Worm (Caenorhabditis elegans): Measurements from ENCODE around the gene ZK470.1.

ZK470.1 gene

DNA sequence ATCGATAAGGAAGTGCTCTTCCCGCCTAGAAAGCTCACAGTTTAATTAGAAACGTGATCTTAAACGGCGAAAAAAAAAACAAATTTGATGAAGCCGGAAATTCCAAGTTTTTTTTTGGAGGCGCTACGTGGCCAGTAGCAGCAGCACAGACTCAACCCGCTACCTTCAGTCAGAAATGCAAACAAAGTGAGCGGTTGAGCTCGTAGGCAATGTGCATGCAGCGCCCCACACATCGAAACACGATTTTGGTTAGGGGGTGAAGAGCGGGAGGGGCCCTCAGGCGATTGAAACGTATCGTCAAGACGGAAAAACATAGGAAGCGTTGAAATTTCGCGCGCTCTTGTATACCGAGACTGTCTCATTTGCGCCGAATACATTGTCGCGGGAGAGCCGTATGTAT, 12.3 kb upstream of the ZK470.1 start:
- no peak for TF ChIP-seq cog-1 (tag; optimal IDR thresholded peaks at IDR 0.05)
- TF ChIP-seq flt-1 (GFP tag; IDR thresholded peaks at IDR 0.05) = 0 out of 2 replicates have a peak, but pooled peaks have one; percentile 29
- TF ChIP-seq ztf-29 (GFP tag; IDR thresholded peaks at IDR 0.05) = no peak
- 0 out of 2 replicates have a peak, but pooled peaks have one; percentile 10 for TF ChIP-seq T22C8.4 (GFP tag; IDR thresholded peaks at IDR 0.05)

DNA sequence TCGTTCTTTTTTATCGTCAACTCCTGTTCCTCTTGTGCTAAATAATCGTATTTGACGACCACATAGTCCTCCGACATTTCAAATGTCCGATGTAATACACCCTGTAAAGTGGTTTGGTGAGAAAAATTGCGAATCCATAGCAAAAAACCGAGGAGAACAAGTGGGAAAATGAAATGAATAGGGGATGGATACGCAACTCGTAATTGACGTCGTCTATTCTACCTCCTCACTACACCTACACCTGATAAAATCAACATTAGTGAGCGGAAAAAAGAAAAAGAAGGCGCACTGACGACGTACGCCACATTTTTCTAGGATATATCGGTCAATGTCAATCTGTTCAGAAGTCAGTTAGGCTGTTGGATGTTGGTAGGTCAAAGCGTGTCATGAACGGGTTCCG, 10.1 kb upstream of the ZK470.1 start, which contains the start of gene nck-1:
Gene nck-1, minus strand, starts transcription at position 101 of the 400 bp plus-strand sequence.
- TF ChIP-seq klf-2 (GFP tag; conservative IDR thresholded peaks at IDR 0.05) (no peak), ztf-29 (GFP tag; IDR thresholded peaks at IDR 0.05) (no peak), med-1 (GFP tag; optimal IDR thresholded peaks at IDR 0.05; ENCODE audit: insufficient read depth) (no peak), tab-1 (GFP tag; IDR thresholded peaks at IDR 0.05) (no peak), cog-1 (tag; optimal IDR thresholded peaks at IDR 0.05) (no peak)

DNA sequence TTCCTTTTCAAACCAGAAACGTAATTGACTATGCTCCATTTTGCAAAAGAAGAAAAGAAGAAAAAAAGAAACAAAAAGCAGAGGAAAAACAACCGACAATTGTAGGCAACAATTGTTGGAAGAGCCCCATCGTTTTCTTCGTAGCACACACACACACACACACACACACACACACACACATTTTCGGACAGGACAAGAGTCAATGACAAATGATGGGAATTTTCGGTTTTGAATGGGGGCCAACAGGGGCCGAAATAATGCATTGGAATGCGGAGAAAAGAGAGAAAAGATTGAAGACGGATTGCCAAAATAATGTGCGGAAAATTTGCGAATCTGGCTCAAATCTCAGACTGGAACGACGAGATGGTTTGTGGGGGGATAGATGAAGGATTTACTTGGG, 8.7 kb upstream of the ZK470.1 start:
- TF ChIP-seq ztf-23 (GFP tag; IDR thresholded peaks at IDR 0.05) (no peak), T22C8.4 (GFP tag; IDR thresholded peaks at IDR 0.05) (no peak), klf-2 (GFP tag; conservative IDR thresholded peaks at IDR 0.05) (no peak), ref-1 (GFP tag; conservative IDR thresholded peaks at IDR 0.05) (no peak), flt-1 (GFP tag; IDR thresholded peaks at IDR 0.05) (no peak), med-1 (GFP tag; optimal IDR thresholded peaks at IDR 0.05; ENCODE audit: insufficient read depth) (no peak), ztf-29 (GFP tag; IDR thresholded peaks at IDR 0.05) (no peak), cog-1 (tag; optimal IDR thresholded peaks at IDR 0.05) (no peak), tab-1 (GFP tag; IDR thresholded peaks at IDR 0.05) (no peak)

DNA sequence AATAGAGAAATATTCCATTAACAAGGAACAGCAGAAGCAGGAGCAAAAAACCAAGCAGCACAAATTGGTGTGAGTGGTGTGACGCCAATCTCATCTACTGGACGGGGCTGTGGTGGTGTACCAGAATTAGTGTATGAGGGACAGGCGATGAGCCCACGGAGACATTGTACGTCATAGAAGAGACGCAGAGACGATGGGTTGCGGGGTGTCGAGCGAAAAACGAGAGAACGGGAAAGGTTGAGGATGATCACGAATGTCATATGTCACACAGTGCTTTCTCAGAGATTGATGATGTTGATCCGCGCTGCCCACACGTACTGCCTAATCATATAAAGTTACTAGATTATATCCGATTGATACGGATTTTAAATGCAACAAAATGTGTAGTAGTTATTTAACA, 5.6 kb upstream of the ZK470.1 start:
- no peak for TF ChIP-seq tab-1 (GFP tag; IDR thresholded peaks at IDR 0.05)
- TF ChIP-seq ztf-23 (GFP tag; IDR thresholded peaks at IDR 0.05) = no peak
- no peak for TF ChIP-seq ztf-29 (GFP tag; IDR thresholded peaks at IDR 0.05)
- no peak for TF ChIP-seq cog-1 (tag; optimal IDR thresholded peaks at IDR 0.05)
- TF ChIP-seq klf-2 (GFP tag; conservative IDR thresholded peaks at IDR 0.05) = no peak
- no peak for TF ChIP-seq T22C8.4 (GFP tag; IDR thresholded peaks at IDR 0.05)
- TF ChIP-seq flt-1 (GFP tag; IDR thresholded peaks at IDR 0.05) = no peak
- TF ChIP-seq ref-1 (GFP tag; conservative IDR thresholded peaks at IDR 0.05) = no peak
- TF ChIP-seq med-1 (GFP tag; optimal IDR thresholded peaks at IDR 0.05; ENCODE audit: insufficient read depth) = no peak

DNA sequence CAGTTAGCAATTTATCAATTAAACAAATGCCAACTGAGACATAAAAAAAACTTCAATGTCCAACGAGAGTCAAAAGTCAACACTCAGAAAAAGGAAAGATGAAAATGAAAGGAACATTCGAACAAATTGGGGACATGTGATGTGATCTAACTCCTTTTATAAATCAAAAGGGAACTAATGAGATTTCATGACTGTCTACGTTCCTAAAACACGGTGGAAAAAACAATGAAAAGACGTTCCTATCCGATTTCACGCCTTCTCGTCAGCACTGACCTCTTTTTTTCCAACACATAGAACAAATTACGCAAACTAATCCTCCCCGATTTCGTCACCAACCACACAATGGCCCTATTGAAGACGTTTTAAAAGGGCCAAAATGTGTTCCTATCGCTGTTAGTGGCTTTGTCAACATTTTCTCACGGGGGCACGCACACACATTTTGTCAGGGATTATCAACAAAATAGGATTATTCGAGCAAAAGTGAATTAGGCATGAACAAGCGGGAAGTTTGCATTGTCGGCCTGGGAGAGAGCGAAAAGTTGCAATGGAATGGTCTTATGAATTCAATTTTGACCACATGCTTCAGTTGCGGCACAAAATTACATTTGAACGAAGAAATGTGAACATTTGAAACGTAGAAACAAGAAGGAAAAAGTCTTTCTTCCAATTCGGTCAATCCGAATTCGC, 4.2 kb upstream of the ZK470.1 start:
- TF ChIP-seq ztf-29 (GFP tag; IDR thresholded peaks at IDR 0.05) (no peak), flt-1 (GFP tag; IDR thresholded peaks at IDR 0.05) (no peak), ztf-23 (GFP tag; IDR thresholded peaks at IDR 0.05) (no peak), cog-1 (tag; optimal IDR thresholded peaks at IDR 0.05) (no peak), med-1 (GFP tag; optimal IDR thresholded peaks at IDR 0.05; ENCODE audit: insufficient read depth) (no peak), T22C8.4 (GFP tag; IDR thresholded peaks at IDR 0.05) (no peak), tab-1 (GFP tag; IDR thresholded peaks at IDR 0.05) (no peak), ref-1 (GFP tag; conservative IDR thresholded peaks at IDR 0.05) (no peak), klf-2 (GFP tag; conservative IDR thresholded peaks at IDR 0.05) (no peak)

DNA sequence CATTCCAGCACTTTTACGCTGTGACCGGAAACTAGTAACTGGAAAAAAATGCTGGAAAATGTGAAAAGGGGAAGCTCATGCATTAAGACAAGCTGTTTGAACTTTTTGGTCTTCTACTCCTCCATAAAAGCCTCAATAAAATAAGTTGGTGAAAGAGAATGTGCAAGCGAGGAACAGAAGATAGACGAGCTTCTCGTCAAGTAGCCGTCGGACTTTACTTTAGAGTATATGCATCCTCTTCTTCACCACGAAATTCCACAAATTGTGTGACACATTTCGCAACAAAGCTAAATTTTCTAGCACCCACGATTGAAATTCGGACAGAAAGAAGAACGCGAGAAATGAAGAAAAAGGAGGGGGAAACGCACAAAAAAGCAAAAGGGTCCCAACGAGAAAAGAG, 3.6 kb upstream of the ZK470.1 start:
- TF ChIP-seq med-1 (GFP tag; optimal IDR thresholded peaks at IDR 0.05; ENCODE audit: insufficient read depth) (no peak), ztf-23 (GFP tag; IDR thresholded peaks at IDR 0.05) (no peak), ref-1 (GFP tag; conservative IDR thresholded peaks at IDR 0.05) (no peak), ztf-29 (GFP tag; IDR thresholded peaks at IDR 0.05) (no peak), T22C8.4 (GFP tag; IDR thresholded peaks at IDR 0.05) (no peak), tab-1 (GFP tag; IDR thresholded peaks at IDR 0.05) (no peak), cog-1 (tag; optimal IDR thresholded peaks at IDR 0.05) (no peak), flt-1 (GFP tag; IDR thresholded peaks at IDR 0.05) (no peak), klf-2 (GFP tag; conservative IDR thresholded peaks at IDR 0.05) (no peak)

DNA sequence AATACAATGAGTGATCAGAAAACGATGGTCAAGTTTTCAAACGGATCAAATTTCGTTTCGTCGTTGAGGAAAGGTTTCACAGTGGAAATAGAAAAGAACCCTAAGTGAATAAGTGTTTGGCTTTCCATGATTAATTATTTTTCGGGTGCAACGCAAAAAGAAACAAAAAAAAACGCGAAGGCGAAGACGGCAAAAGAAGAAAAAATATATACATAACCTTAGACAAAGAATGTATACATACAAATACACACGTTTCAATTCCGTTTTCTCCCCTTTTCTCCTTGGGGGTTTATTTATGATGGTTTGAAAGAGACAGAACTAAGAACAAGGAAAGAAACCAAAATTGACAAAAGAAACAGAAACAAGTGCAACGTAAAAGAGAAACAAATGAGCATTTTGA, 1.6 kb upstream of the ZK470.1 start:
- TF ChIP-seq flt-1 (GFP tag; IDR thresholded peaks at IDR 0.05) = no peak
- no peak for TF ChIP-seq tab-1 (GFP tag; IDR thresholded peaks at IDR 0.05)
- no peak for TF ChIP-seq T22C8.4 (GFP tag; IDR thresholded peaks at IDR 0.05)
- TF ChIP-seq klf-2 (GFP tag; conservative IDR thresholded peaks at IDR 0.05) = no peak
- no peak for TF ChIP-seq ref-1 (GFP tag; conservative IDR thresholded peaks at IDR 0.05)
- no peak for TF ChIP-seq ztf-23 (GFP tag; IDR thresholded peaks at IDR 0.05)
- TF ChIP-seq cog-1 (tag; optimal IDR thresholded peaks at IDR 0.05) = no peak
- no peak for TF ChIP-seq ztf-29 (GFP tag; IDR thresholded peaks at IDR 0.05)
- TF ChIP-seq med-1 (GFP tag; optimal IDR thresholded peaks at IDR 0.05; ENCODE audit: insufficient read depth) = no peak

DNA sequence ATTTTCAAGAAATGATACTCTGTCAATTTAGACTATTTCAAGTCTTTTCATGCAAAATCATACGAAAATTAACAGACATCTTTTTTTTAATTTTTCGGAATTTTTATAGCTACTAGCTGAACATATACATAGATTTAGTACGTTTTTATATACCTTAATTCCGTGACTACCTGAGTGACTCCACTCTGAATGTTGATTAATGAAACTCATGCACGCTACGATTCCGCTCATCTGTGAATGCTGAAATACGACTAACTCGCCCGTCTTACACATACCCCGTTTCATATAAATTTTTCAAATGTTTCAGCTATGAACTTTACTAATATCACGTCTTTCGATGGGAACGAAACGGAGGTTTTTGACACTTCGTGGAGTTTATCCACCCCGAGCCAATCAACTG, 3.7 kb downstream of the ZK470.1 start, which contains the start of gene ZK470.14:
Gene ZK470.14, plus strand, starts transcription at position 301 of the 400 bp plus-strand sequence.
- no peak for TF ChIP-seq ztf-29 (GFP tag; IDR thresholded peaks at IDR 0.05)
- no peak for TF ChIP-seq ref-1 (GFP tag; conservative IDR thresholded peaks at IDR 0.05)
- no peak for TF ChIP-seq ztf-23 (GFP tag; IDR thresholded peaks at IDR 0.05)
- TF ChIP-seq flt-1 (GFP tag; IDR thresholded peaks at IDR 0.05) = no peak
- no peak for TF ChIP-seq T22C8.4 (GFP tag; IDR thresholded peaks at IDR 0.05)
- TF ChIP-seq tab-1 (GFP tag; IDR thresholded peaks at IDR 0.05) = no peak
- no peak for TF ChIP-seq med-1 (GFP tag; optimal IDR thresholded peaks at IDR 0.05; ENCODE audit: insufficient read depth)
- TF ChIP-seq cog-1 (tag; optimal IDR thresholded peaks at IDR 0.05) = no peak
- TF ChIP-seq klf-2 (GFP tag; conservative IDR thresholded peaks at IDR 0.05) = no peak

DNA sequence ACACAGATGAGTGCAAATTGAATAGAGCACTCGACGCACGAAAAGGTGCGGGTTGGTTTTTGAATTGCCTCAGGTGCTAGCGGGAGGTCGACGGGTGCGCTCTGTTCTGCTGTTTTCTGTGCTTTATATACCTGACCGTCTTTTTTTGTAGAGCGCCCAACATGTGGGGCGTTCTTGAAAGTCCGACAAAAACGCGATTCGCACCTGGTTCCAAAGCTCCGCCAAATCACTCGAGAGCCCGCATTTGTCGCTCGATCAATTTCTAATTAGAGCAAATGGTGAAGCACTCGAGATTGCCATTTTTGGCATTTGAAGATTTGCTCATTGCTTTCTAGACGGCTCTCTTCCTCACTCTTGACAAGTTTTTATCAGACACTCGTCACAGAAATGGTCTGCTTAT, 13.9 kb downstream of the ZK470.1 start, which contains the start of gene ZK470.6:
Gene ZK470.6, minus strand, starts transcription at position 101 of the 400 bp plus-strand sequence.
- no peak for TF ChIP-seq cog-1 (tag; optimal IDR thresholded peaks at IDR 0.05)
- no peak for TF ChIP-seq tab-1 (GFP tag; IDR thresholded peaks at IDR 0.05)
- no peak for TF ChIP-seq ztf-29 (GFP tag; IDR thresholded peaks at IDR 0.05)
- no peak for TF ChIP-seq T22C8.4 (GFP tag; IDR thresholded peaks at IDR 0.05)
- TF ChIP-seq klf-2 (GFP tag; conservative IDR thresholded peaks at IDR 0.05) = no peak
- no peak for TF ChIP-seq ref-1 (GFP tag; conservative IDR thresholded peaks at IDR 0.05)
- no peak for TF ChIP-seq med-1 (GFP tag; optimal IDR thresholded peaks at IDR 0.05; ENCODE audit: insufficient read depth)
- TF ChIP-seq ztf-23 (GFP tag; IDR thresholded peaks at IDR 0.05) = no peak
- no peak for TF ChIP-seq flt-1 (GFP tag; IDR thresholded peaks at IDR 0.05)
